Worm (Caenorhabditis elegans) whole organism, early embryonic: ENCODE measurements around the gene lgc-6.

ENCODE experiments used
- ama-1 ChIP-seq: fragments of 150-350 bp; optimal IDR thresholded peaks from 2 replicates; lab custom pipeline; 2014
- hmbx-1 ChIP-seq: sonication (generic microtip); optimal IDR thresholded peaks from 2 replicates; lab custom pipeline; 2016; ENCODE audit warnings: mild to moderate bottlenecking, missing genetic modification characterization, missing compliant biosample characterization
- hnd-1 ChIP-seq: sonication (generic microtip); optimal IDR thresholded peaks from 2 replicates; lab custom pipeline; 2016; ENCODE audit warnings: missing genetic modification characterization, missing compliant biosample characterization
- tbx-11 ChIP-seq: fragments of 200-800 bp; sonication (Bioruptor generic); IDR thresholded peaks from 2 replicates; pipeline ENCODE4 v1.3.6; 2022; ENCODE audit warnings: missing genetic modification characterization, missing compliant biosample characterization

- TF ChIP-seq hmbx-1 (tag; lab: Kevin White, UChicago) (no peak), tbx-11 (GFP tag; lab: Robert Waterston, UW) (no peak), ama-1 (lab: Kevin White, UChicago) (no peak), hnd-1 (tag; lab: Kevin White, UChicago) (no peak)
Observed at ce11 chrIV:8303668-8304067, 36.1 kb upstream of the lgc-6 start, which contains the start of gene vha-5.
